Worm (Caenorhabditis elegans) whole organism, L3 larva: ENCODE measurements around the gene lips-13.

Experiments
- ceh-28 ChIP-seq: fragments of 150-350 bp; optimal IDR thresholded peaks from 2 replicates; lab custom pipeline; 2014; ENCODE audit warnings: missing biosample characterization, missing genetic modification reagents, missing genetic modification characterization
- elt-2 ChIP-seq: sonication (generic microtip); optimal IDR thresholded peaks from 2 replicates; lab custom pipeline; 2016; ENCODE audit warnings: missing genetic modification reagents, mild to moderate bottlenecking, missing genetic modification characterization, missing compliant biosample characterization
- elt-3 ChIP-seq, 3 experiments: fragments of 150-350 bp in 1 of 3; sonication (generic microtip) in 2 of 3; optimal IDR thresholded peaks; 2 replicates in 2 of 3; 4 replicates in 1 of 3; lab custom pipeline; 2014 to 2017; ENCODE audit warnings: missing biosample characterization in 3 of 3, missing genetic modification characterization in 3 of 3
- fos-1 ChIP-seq: fragments of 150-350 bp; optimal IDR thresholded peaks from 2 replicates; lab custom pipeline; 2014; ENCODE audit warnings: missing biosample characterization, missing genetic modification characterization
- lin-39 ChIP-seq: fragments of 150-350 bp; optimal IDR thresholded peaks from 2 replicates; lab custom pipeline; 2018; ENCODE audit warnings: missing biosample characterization, missing genetic modification reagents, missing genetic modification characterization
- mdl-1 ChIP-seq: fragments of 150-350 bp; optimal IDR thresholded peaks from 2 replicates; lab custom pipeline; 2014; ENCODE audit warnings: missing biosample characterization, missing genetic modification characterization
- nhr-11 ChIP-seq: fragments of 150-350 bp; optimal IDR thresholded peaks from 2 replicates; lab custom pipeline; 2014; ENCODE audit warnings: missing biosample characterization, missing genetic modification characterization
- nhr-12 ChIP-seq: fragments of 150-350 bp; optimal IDR thresholded peaks from 2 replicates; lab custom pipeline; 2014; ENCODE audit warnings: missing biosample characterization, missing genetic modification characterization
- nhr-28 ChIP-seq: fragments of 150-350 bp; optimal IDR thresholded peaks from 2 replicates; lab custom pipeline; 2014; ENCODE audit warnings: missing biosample characterization, missing genetic modification characterization
- snpc-4 ChIP-seq: fragments of 150-350 bp; optimal IDR thresholded peaks from 2 replicates; lab custom pipeline; 2014; ENCODE audit warnings: missing biosample characterization, missing genetic modification characterization
- unc-39 ChIP-seq: sonication (generic microtip); optimal IDR thresholded peaks from 4 replicates; lab custom pipeline; 2017; ENCODE audit warnings: missing biosample characterization, missing genetic modification characterization
- unc-62 ChIP-seq: fragments of 150-350 bp; sonication (generic microtip); optimal IDR thresholded peaks from 4 replicates; lab custom pipeline; 2014; ENCODE audit warnings: missing biosample characterization, missing genetic modification reagents, missing genetic modification characterization
- ztf-11 ChIP-seq: fragments of 150-350 bp; optimal IDR thresholded peaks from 2 replicates; lab custom pipeline; 2014; ENCODE audit warnings: missing biosample characterization, missing genetic modification characterization
- ztf-4 ChIP-seq: fragments of 150-350 bp; optimal IDR thresholded peaks from 2 replicates; lab custom pipeline; 2014; ENCODE audit warnings: missing biosample characterization, missing genetic modification characterization

DNA sequence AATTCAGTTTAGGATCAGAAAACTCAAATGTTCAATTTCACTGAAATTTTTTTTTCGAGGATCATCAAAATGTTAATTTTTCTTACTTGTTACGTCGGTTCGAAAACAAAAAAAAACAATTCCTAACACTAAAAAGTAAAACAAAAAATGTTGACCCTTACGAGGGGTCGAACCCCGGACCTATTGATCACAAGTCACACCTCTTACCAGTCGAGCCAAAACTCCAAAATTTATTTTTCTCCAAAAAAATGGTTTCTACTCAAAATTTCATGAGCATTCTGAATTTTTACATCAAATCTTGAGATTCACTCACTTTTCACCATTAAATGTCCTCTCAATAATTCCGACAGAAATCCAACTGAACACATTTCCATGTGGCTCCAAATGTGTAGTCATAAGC lies 15.6 kb downstream of the lips-13 start:
- no peak for TF ChIP-seq fos-1
- TF ChIP-seq ceh-28 (tag; lab: Kevin White, UChicago), result no peak
- no peak for TF ChIP-seq nhr-11 (tag; lab: Kevin White, UChicago)
- TF ChIP-seq elt-2 (tag; lab: Kevin White, UChicago), result no peak
- TF ChIP-seq nhr-28 (tag; lab: Kevin White, UChicago), result no peak
- no peak for TF ChIP-seq lin-39
- TF ChIP-seq ztf-11 (tag; lab: Kevin White, UChicago), result no peak
- TF ChIP-seq ztf-4 (tag; lab: Kevin White, UChicago), result no peak
- TF ChIP-seq nhr-12, result no peak
- TF ChIP-seq snpc-4 (tag; lab: Kevin White, UChicago), result no peak
- TF ChIP-seq elt-3 (tag; optimal IDR thresholded peaks at IDR 0.05; lab: Kevin White, UChicago), result no peak
- TF ChIP-seq unc-62 (GFP tag; lab: Kevin White, UChicago), result no peak
- no peak for TF ChIP-seq mdl-1
- TF ChIP-seq unc-39 (tag; lab: Kevin White, UChicago), result no peak
